Fruit fly (Drosophila melanogaster) whole organism, embryonic: ENCODE results near the gene Reg-2.

Experiments
- Ada2b ChIP-seq: fragments of 200-800 bp; sonication (Bioruptor generic); IDR thresholded peaks from 2 replicates; pipeline ENCODE4 v1.3.6; 2022; ENCODE audit warnings: missing biosample characterization, missing genetic modification characterization
- Awh ChIP-seq: fragments of 200-800 bp; sonication (Bioruptor generic); IDR thresholded peaks from 2 replicates; pipeline ENCODE4, ENCODE4 v1.3.6; 2022; ENCODE audit warnings: missing biosample characterization, missing genetic modification characterization
- Bgb ChIP-seq: fragments of 200-800 bp; sonication (Bioruptor generic); IDR thresholded peaks from 2 replicates; pipeline ENCODE4 v1.3.6; 2022; ENCODE audit warnings: missing biosample characterization, missing genetic modification characterization; ENCODE audit not compliant: partially characterized antibody
- CG11398 ChIP-seq: fragments of 200-800 bp; sonication (Bioruptor generic); optimal IDR thresholded peaks from 2 replicates; lab custom pipeline; 2016; ENCODE audit warnings: missing biosample characterization, missing genetic modification characterization
- CG11695 ChIP-seq: fragments of 200-800 bp; sonication (Bioruptor generic); IDR thresholded peaks from 3 replicates; pipeline ENCODE4 v1.3.6; 2022; ENCODE audit warnings: missing biosample characterization, missing genetic modification characterization
- CG12071 ChIP-seq: fragments of 200-800 bp; sonication (Bioruptor generic); optimal IDR thresholded peaks from 3 replicates; lab custom pipeline; 2018; ENCODE audit warnings: missing biosample characterization, mild to moderate bottlenecking, missing genetic modification characterization
- CG12942 ChIP-seq: fragments of 200-800 bp; sonication (Bioruptor generic); optimal IDR thresholded peaks from 3 replicates; lab custom pipeline; 2016; ENCODE audit warnings: missing biosample characterization, missing genetic modification characterization
- CG14014 ChIP-seq: fragments of 200-800 bp; sonication (Bioruptor generic); IDR thresholded peaks from 2 replicates; pipeline ENCODE4 v1.3.6; 2022; ENCODE audit warnings: missing biosample characterization, missing genetic modification characterization
- CG14441 ChIP-seq: fragments of 200-800 bp; sonication (Bioruptor generic); IDR thresholded peaks from 2 replicates; pipeline ENCODE4 v1.3.6; 2022; ENCODE audit warnings: missing biosample characterization, missing genetic modification characterization
- CG17612 ChIP-seq: fragments of 200-800 bp; sonication (Bioruptor generic); IDR thresholded peaks from 2 replicates; pipeline ENCODE4 v1.3.6; 2022; ENCODE audit warnings: missing biosample characterization, missing genetic modification characterization
- CG30403 ChIP-seq: fragments of 200-800 bp; sonication (Bioruptor generic); optimal IDR thresholded peaks from 3 replicates; lab custom pipeline; 2016; ENCODE audit warnings: missing biosample characterization, missing genetic modification characterization
- CG31224 ChIP-seq: fragments of 200-800 bp; sonication (Bioruptor generic); IDR thresholded peaks from 2 replicates; pipeline ENCODE4 v1.3.6; 2022; ENCODE audit warnings: missing biosample characterization, missing genetic modification characterization
- CG3163 ChIP-seq: fragments of 200-800 bp; sonication (Bioruptor generic); optimal IDR thresholded peaks from 3 replicates; lab custom pipeline; 2016; ENCODE audit warnings: missing biosample characterization, missing genetic modification characterization
- CG32532 ChIP-seq: fragments of 200-800 bp; sonication (Bioruptor generic); IDR thresholded peaks from 2 replicates; pipeline ENCODE4 v1.3.6; 2022; ENCODE audit warnings: missing biosample characterization, missing genetic modification characterization
- CG32772 ChIP-seq: fragments of 200-800 bp; sonication (Bioruptor generic); IDR thresholded peaks from 2 replicates; pipeline ENCODE4 v1.3.6; 2022; ENCODE audit warnings: missing biosample characterization, missing genetic modification characterization
- CG34376 ChIP-seq: fragments of 200-800 bp; sonication (Bioruptor generic); optimal IDR thresholded peaks from 2 replicates; lab custom pipeline; 2018; ENCODE audit warnings: missing biosample characterization, mild to moderate bottlenecking, missing genetic modification characterization
- CG4328 ChIP-seq: fragments of 200-800 bp; sonication (Bioruptor generic); optimal IDR thresholded peaks from 3 replicates; lab custom pipeline; 2017; ENCODE audit warnings: missing biosample characterization, missing genetic modification reagents, missing genetic modification characterization
- CG7556 ChIP-seq: fragments of 200-800 bp; sonication (Bioruptor generic); optimal IDR thresholded peaks from 2 replicates; lab custom pipeline; 2017; ENCODE audit warnings: missing biosample characterization, mild to moderate bottlenecking, missing genetic modification characterization
- CG8924 ChIP-seq: fragments of 200-800 bp; optimal IDR thresholded peaks from 3 replicates; lab custom pipeline; 2019; ENCODE audit warnings: missing biosample characterization, mild to moderate bottlenecking, missing genetic modification characterization, moderate library complexity
- CG9215 ChIP-seq: fragments of 200-800 bp; sonication (Bioruptor generic); IDR thresholded peaks from 2 replicates; pipeline ENCODE4 v1.3.6; 2022; ENCODE audit warnings: missing biosample characterization, missing genetic modification characterization
- CHES-1-like ChIP-seq: fragments of 200-800 bp; sonication (Bioruptor generic); optimal IDR thresholded peaks from 2 replicates; lab custom pipeline; 2016; ENCODE audit warnings: missing biosample characterization, missing genetic modification characterization
- Dip3 ChIP-seq: fragments of 200-800 bp; sonication (Bioruptor generic); optimal IDR thresholded peaks from 3 replicates; lab custom pipeline; 2016; ENCODE audit warnings: missing biosample characterization, missing genetic modification characterization
- Doc3 ChIP-seq: fragments of 200-800 bp; sonication (Bioruptor generic); IDR thresholded peaks from 3 replicates; pipeline ENCODE4 v1.3.6; 2022; ENCODE audit warnings: missing biosample characterization, missing genetic modification characterization; ENCODE audit not compliant: partially characterized antibody
- E2f1 ChIP-seq: fragments of 200-800 bp; sonication (Bioruptor generic); IDR thresholded peaks from 2 replicates; pipeline ENCODE4 v1.3.6; 2022; ENCODE audit warnings: missing biosample characterization, missing genetic modification characterization
- Elba2 ChIP-seq: fragments of 200-800 bp; sonication (Bioruptor generic); optimal IDR thresholded peaks from 3 replicates; lab custom pipeline; 2016; ENCODE audit warnings: missing biosample characterization, missing genetic modification characterization
- Fer1 ChIP-seq: fragments of 200-800 bp; sonication (Bioruptor generic); optimal IDR thresholded peaks from 2 replicates; lab custom pipeline; 2017; ENCODE audit warnings: missing biosample characterization, mild to moderate bottlenecking, missing genetic modification characterization
- H2.0 ChIP-seq: fragments of 200-800 bp; sonication (Bioruptor generic); IDR thresholded peaks from 2 replicates; pipeline ENCODE4 v1.3.6; 2022; ENCODE audit warnings: missing biosample characterization, missing genetic modification characterization
- HHEX ChIP-seq: fragments of 200-800 bp; sonication (Bioruptor generic); optimal IDR thresholded peaks from 3 replicates; lab custom pipeline; 2017; ENCODE audit warnings: missing biosample characterization, mild to moderate bottlenecking, missing genetic modification characterization, missing genetic modification reagents
- Hmr ChIP-seq: fragments of 200-800 bp; sonication (Bioruptor generic); optimal IDR thresholded peaks from 3 replicates; lab custom pipeline; 2017; ENCODE audit warnings: mild to moderate bottlenecking, missing biosample characterization, missing genetic modification reagents, missing genetic modification characterization
- Mrtf ChIP-seq: fragments of 200-800 bp; sonication (Bioruptor generic); IDR thresholded peaks from 3 replicates; pipeline ENCODE4 v1.3.6; 2022; ENCODE audit warnings: missing biosample characterization, missing genetic modification characterization
- NfI ChIP-seq: fragments of 200-800 bp; sonication (Bioruptor generic); optimal IDR thresholded peaks from 3 replicates; lab custom pipeline; 2018; ENCODE audit warnings: missing biosample characterization, mild to moderate bottlenecking, missing genetic modification characterization, moderate library complexity
- Sox102F ChIP-seq: fragments of 200-800 bp; sonication (Bioruptor generic); optimal IDR thresholded peaks from 2 replicates; lab custom pipeline; 2018; ENCODE audit warnings: missing biosample characterization, mild to moderate bottlenecking, missing genetic modification characterization, moderate library complexity
- aop ChIP-seq: fragments of 200-800 bp; sonication (Bioruptor generic); IDR thresholded peaks from 2 replicates; pipeline ENCODE4 v1.3.6; 2022; ENCODE audit warnings: missing biosample characterization, missing genetic modification characterization
- az2 ChIP-seq: fragments of 200-800 bp; sonication (Bioruptor generic); optimal IDR thresholded peaks from 3 replicates; lab custom pipeline; 2016; ENCODE audit warnings: missing biosample characterization, missing genetic modification characterization
- cas ChIP-seq: fragments of 200-800 bp; sonication (Bioruptor generic); IDR thresholded peaks from 2 replicates; pipeline ENCODE4 v1.3.6; 2022; ENCODE audit warnings: missing biosample characterization, missing genetic modification characterization
- cato ChIP-seq: fragments of 200-800 bp; sonication (Bioruptor generic); optimal IDR thresholded peaks from 2 replicates; lab custom pipeline; 2016; ENCODE audit warnings: missing biosample characterization, missing genetic modification characterization, borderline replicate concordance
- crp ChIP-seq, 2 experiments: fragments of 200-800 bp; sonication (Bioruptor generic); optimal IDR thresholded peaks; 2 replicates in 1 of 2; 3 replicates in 1 of 2; lab custom pipeline; 2017; ENCODE audit warnings: missing biosample characterization in 2 of 2, missing genetic modification characterization in 2 of 2, mild to moderate bottlenecking in 1 of 2, moderate library complexity in 1 of 2
- dmrt11E ChIP-seq: fragments of 200-800 bp; sonication (Bioruptor generic); optimal IDR thresholded peaks from 3 replicates; lab custom pipeline; 2018; ENCODE audit warnings: missing biosample characterization, mild to moderate bottlenecking, missing genetic modification characterization, moderate library complexity
- esg ChIP-seq: fragments of 200-800 bp; sonication (Bioruptor generic); conservative IDR thresholded peaks from 2 replicates; pipeline ENCODE4 v1.3.6; 2022; ENCODE audit warnings: missing biosample characterization, missing genetic modification characterization
- fu2 ChIP-seq: fragments of 200-800 bp; sonication (Bioruptor generic); optimal IDR thresholded peaks from 2 replicates; lab custom pipeline; 2016; ENCODE audit warnings: missing biosample characterization, missing genetic modification characterization
- jigr1 ChIP-seq: fragments of 200-800 bp; sonication (Bioruptor generic); IDR thresholded peaks from 3 replicates; pipeline ENCODE4 v1.3.6; 2022; ENCODE audit warnings: missing biosample characterization, missing genetic modification characterization
- lab ChIP-seq: fragments of 200-800 bp; sonication (Bioruptor generic); optimal IDR thresholded peaks from 3 replicates; lab custom pipeline; 2017; ENCODE audit warnings: missing biosample characterization, missing genetic modification characterization, mild to moderate bottlenecking, moderate library complexity, missing genetic modification reagents
- lilli ChIP-seq: fragments of 200-800 bp; sonication (Bioruptor generic); optimal IDR thresholded peaks from 3 replicates; lab custom pipeline; 2016; ENCODE audit warnings: missing biosample characterization, missing genetic modification characterization
- pan ChIP-seq, 4 experiments: fragments of >200 bp in 3 of 4; fragments of 200-800 bp in 1 of 4; sonication (Bioruptor generic) in 1 of 4; optimal IDR thresholded peaks in 3 of 4; IDR thresholded peaks in 1 of 4; 2 replicates each; pipeline versions ENCODE4 v1.3.6 to Lab custom; 2017 to 2022; ENCODE audit warnings: missing biosample characterization in 2 of 4, missing genetic modification characterization in 2 of 4, mixed read lengths in 1 of 4
- sens ChIP-seq: fragments of 200-800 bp; sonication (Bioruptor generic); peaks from one replicate; lab custom pipeline; 2016; ENCODE audit warnings: missing biosample characterization, missing genetic modification characterization
- seq ChIP-seq: fragments of 200-800 bp; sonication (Bioruptor generic); IDR thresholded peaks from 2 replicates; pipeline ENCODE4 v1.3.6; 2022; ENCODE audit warnings: missing biosample characterization, missing genetic modification characterization
- shn ChIP-seq: fragments of 200-800 bp; sonication (Bioruptor generic); optimal IDR thresholded peaks from 3 replicates; lab custom pipeline; 2016; ENCODE audit warnings: missing biosample characterization, missing genetic modification characterization
- slbo ChIP-seq: fragments of 200-800 bp; sonication (Bioruptor generic); IDR thresholded peaks from 2 replicates; pipeline ENCODE4 v1.3.6; 2022; ENCODE audit warnings: missing biosample characterization, missing genetic modification characterization
- tgo ChIP-seq: fragments of 200-800 bp; sonication (Bioruptor generic); IDR thresholded peaks from 3 replicates; pipeline ENCODE4 v1.3.6; 2022; ENCODE audit warnings: missing biosample characterization, missing genetic modification characterization
- tin ChIP-seq: fragments of 200-800 bp; sonication (Bioruptor generic); optimal IDR thresholded peaks from 3 replicates; lab custom pipeline; 2016; ENCODE audit warnings: missing biosample characterization, missing genetic modification characterization
- zfh1 ChIP-seq: fragments of 200-800 bp; sonication (Bioruptor generic); IDR thresholded peaks from 3 replicates; pipeline ENCODE4 v1.3.6; 2022; ENCODE audit warnings: missing biosample characterization, missing genetic modification characterization

Gene Reg-2

DNA sequence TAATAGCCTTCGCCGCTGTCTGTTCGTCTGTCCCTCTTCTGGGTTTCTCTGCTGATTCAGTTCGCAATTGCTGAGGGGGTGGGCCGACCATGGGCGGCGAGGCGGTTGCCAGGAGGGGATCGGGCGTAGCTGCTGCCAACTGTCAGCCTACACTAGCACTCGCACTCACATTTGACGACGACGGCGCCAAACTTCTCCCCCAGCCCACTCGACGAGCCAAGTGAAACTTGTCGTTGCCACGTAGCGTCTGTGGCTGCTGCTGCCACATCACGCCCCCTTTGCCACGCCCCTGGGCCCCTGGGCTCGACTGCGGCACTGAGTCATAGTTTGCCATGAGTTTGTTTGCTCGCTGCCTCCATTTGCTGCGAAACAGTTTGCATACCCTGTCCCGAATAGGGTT is 49.1 kb downstream of the Reg-2 start (continued):
- peak; percentile 4 for TF ChIP-seq az2 (GFP tag; lab: Kevin White, UChicago)
- peak; percentile 73 for TF ChIP-seq Hmr (GFP tag; lab: Kevin White, UChicago)
- peak; percentile 60 for TF ChIP-seq CG30403 (GFP tag; lab: Kevin White, UChicago)
- no peak for TF ChIP-seq dmrt11E (tag; lab: Kevin White, UChicago)
- no peak for TF ChIP-seq crp (GFP tag; optimal IDR thresholded peaks at IDR 0.05; lab: Kevin White, UChicago)
- peak; percentile 83 for TF ChIP-seq sens (GFP tag; lab: Kevin White, UChicago)
- TF ChIP-seq CG12071 (GFP tag; lab: Kevin White, UChicago): peak; percentile 49
- TF ChIP-seq NfI: peak; percentile 31
- peak; percentile 91 for TF ChIP-seq slbo (GFP tag; lab: Robert Waterston, UW)
- TF ChIP-seq CG8924 (tag; lab: Kevin White, UChicago): peak; percentile 15
- TF ChIP-seq CG14441 (GFP tag; lab: Robert Waterston, UW): peak; percentile 71
- TF ChIP-seq CG31224 (GFP tag; lab: Robert Waterston, UW): peak; percentile 67
- peak; percentile 63 for TF ChIP-seq lilli (GFP tag; lab: Kevin White, UChicago)
- peak; percentile 72 for TF ChIP-seq Mrtf
- peak; percentile 21 for TF ChIP-seq tin (GFP tag; lab: Kevin White, UChicago)
- peak; percentile 23 for TF ChIP-seq CG11398 (GFP tag; lab: Kevin White, UChicago)
- no peak for TF ChIP-seq cato (GFP tag; lab: Kevin White, UChicago)
- peak; percentile 63 for TF ChIP-seq esg (GFP tag; lab: Robert Waterston, UW)
- TF ChIP-seq Doc3 (GFP tag; lab: Robert Waterston, UW): no peak
- no peak for TF ChIP-seq Elba2 (GFP tag; lab: Kevin White, UChicago)
- TF ChIP-seq E2f1 (GFP tag; lab: Robert Waterston, UW): peak; percentile 59
- peak; percentile 80 for TF ChIP-seq CG9215
- TF ChIP-seq seq (GFP tag; lab: Robert Waterston, UW): peak; percentile 68
- TF ChIP-seq HHEX: peak; percentile 17
- peak; percentile 35 for TF ChIP-seq CG12942
- peak; percentile 38 for TF ChIP-seq Dip3 (GFP tag; lab: Kevin White, UChicago)
- TF ChIP-seq CG32772 (GFP tag; lab: Robert Waterston, UW): peak; percentile 68
- TF ChIP-seq zfh1 (GFP tag; lab: Robert Waterston, UW): peak; percentile 51; the same call in 1 of the 3 replicates
- peak; percentile 85 for TF ChIP-seq lab
- TF ChIP-seq CG3163 (GFP tag; lab: Kevin White, UChicago): no peak
- no peak for TF ChIP-seq pan (optimal IDR thresholded peaks at IDR 0.05; lab: Kevin White, UChicago)
- TF ChIP-seq pan (GFP tag; optimal IDR thresholded peaks at IDR 0.05 in 1 of 2, IDR thresholded peaks at IDR 0.05 in 1 of 2): peak in 1 of 2 experiments; percentile 65
- 0 out of 2 replicates have a peak, but pooled peaks have one; percentile 21 for TF ChIP-seq Awh
- peak; percentile 61 for TF ChIP-seq Ada2b (GFP tag; lab: Robert Waterston, UW)
- 0 out of 3 replicates have a peak, but pooled peaks have one; percentile 38 for TF ChIP-seq jigr1 (GFP tag; lab: Robert Waterston, UW)
- TF ChIP-seq shn (GFP tag; lab: Kevin White, UChicago): peak; percentile 54
- TF ChIP-seq Sox102F (GFP tag; lab: Kevin White, UChicago): peak; percentile 47
- TF ChIP-seq CG7556 (GFP tag; lab: Kevin White, UChicago): peak; percentile 50
- TF ChIP-seq Fer1 (GFP tag; lab: Kevin White, UChicago): peak; percentile 60
- no peak for TF ChIP-seq CG4328
- TF ChIP-seq fu2: no peak
- peak; percentile 55; the same call in 2 of the 3 replicates for TF ChIP-seq CG11695
- peak; percentile 21; the same call in 1 of the 2 replicates for TF ChIP-seq Bgb (GFP tag; lab: Robert Waterston, UW)
- TF ChIP-seq CG32532: peak; percentile 87
- TF ChIP-seq H2.0: peak; percentile 32; the same call in 1 of the 2 replicates
- peak; percentile 81 for TF ChIP-seq CG14014 (GFP tag; lab: Robert Waterston, UW)
- TF ChIP-seq CG17612 (GFP tag; lab: Robert Waterston, UW): peak; percentile 38; the same call in 1 of the 2 replicates
- TF ChIP-seq tgo: peak; percentile 69
- TF ChIP-seq cas (GFP tag; lab: Robert Waterston, UW): peak; percentile 33; the same call in 1 of the 2 replicates
- TF ChIP-seq aop: no peak
- TF ChIP-seq CG34376 (GFP tag; lab: Kevin White, UChicago): peak; percentile 50
- TF ChIP-seq CHES-1-like (GFP tag; lab: Kevin White, UChicago): peak; percentile 22
